Worm (Caenorhabditis elegans) whole organism, young adult: ENCODE measurements around the gene sdhb-1.

Source experiments
- B0035.1 ChIP-seq: sonication (generic microtip); optimal IDR thresholded peaks from 2 replicates; lab custom pipeline; 2016; ENCODE audit warnings: missing genetic modification characterization, mild to moderate bottlenecking, missing compliant biosample characterization, missing genotype, missing genetic modification reagents
- F39B2.1 ChIP-seq: fragments of 200-800 bp; sonication (Bioruptor generic); IDR thresholded peaks from 2 replicates; pipeline ENCODE4 v1.3.6; 2022; ENCODE audit warnings: missing genetic modification reagents, missing genetic modification characterization, missing compliant biosample characterization
- F49E8.2 ChIP-seq: sonication (generic microtip); optimal IDR thresholded peaks from 3 replicates; lab custom pipeline; 2017; ENCODE audit warnings: missing genetic modification characterization, mild to moderate bottlenecking, missing compliant biosample characterization, antibody characterized with exemption, moderate library complexity; ENCODE audit not compliant: insufficient read depth
- F57C9.4 ChIP-seq: sonication (generic microtip); optimal IDR thresholded peaks from 2 replicates; lab custom pipeline; 2017; ENCODE audit warnings: mild to moderate bottlenecking, missing genetic modification characterization, missing compliant biosample characterization
- K12H6.12 ChIP-seq: fragments of 200-800 bp; sonication (Bioruptor generic); optimal IDR thresholded peaks from 2 replicates; lab custom pipeline; 2018; ENCODE audit warnings: mild to moderate bottlenecking, missing genetic modification characterization, missing compliant biosample characterization
- T07F8.4 ChIP-seq: sonication (generic microtip); optimal IDR thresholded peaks from 2 replicates; lab custom pipeline; 2016; ENCODE audit warnings: mild to moderate bottlenecking, missing genetic modification characterization, moderate library complexity, missing compliant biosample characterization
- Y53G8AR.9 ChIP-seq: fragments of 200-800 bp; sonication (Bioruptor generic); conservative IDR thresholded peaks from 2 replicates; pipeline ENCODE4 v1.3.6; 2022; ENCODE audit warnings: missing genetic modification reagents, missing genetic modification characterization, missing compliant biosample characterization
- athp-1 ChIP-seq: sonication (generic microtip); optimal IDR thresholded peaks from 2 replicates; lab custom pipeline; 2017; ENCODE audit warnings: mild to moderate bottlenecking, missing genetic modification characterization, missing compliant biosample characterization
- attf-5 ChIP-seq: fragments of 200-800 bp; sonication (Bioruptor generic); optimal IDR thresholded peaks from 2 replicates; lab custom pipeline; 2018; ENCODE audit warnings: mild to moderate bottlenecking, missing genetic modification characterization, missing compliant biosample characterization
- ccch-3 ChIP-seq: fragments of 200-800 bp; sonication (Bioruptor generic); optimal IDR thresholded peaks from 2 replicates; lab custom pipeline; 2018; ENCODE audit warnings: mild to moderate bottlenecking, missing genetic modification characterization, missing compliant biosample characterization
- cebp-2 ChIP-seq: fragments of 200-800 bp; sonication (Bioruptor generic); IDR thresholded peaks from 2 replicates; pipeline ENCODE4 v1.3.6; 2022; ENCODE audit warnings: missing genetic modification characterization, missing compliant biosample characterization
- dpl-1 ChIP-seq: fragments of 150-350 bp; optimal IDR thresholded peaks from 2 replicates; lab custom pipeline; 2014; ENCODE audit warnings: missing biosample characterization, missing genetic modification reagents, missing genetic modification characterization
- ekl-4 ChIP-seq: fragments of 200-800 bp; sonication (Bioruptor generic); IDR thresholded peaks from 2 replicates; pipeline ENCODE4 v1.3.6; 2022; ENCODE audit warnings: missing genetic modification reagents, missing genetic modification characterization, missing compliant biosample characterization
- gei-17 ChIP-seq: fragments of 200-800 bp; sonication (Bioruptor generic); optimal IDR thresholded peaks from 2 replicates; lab custom pipeline; 2018; ENCODE audit warnings: mild to moderate bottlenecking, missing genetic modification characterization, missing compliant biosample characterization
- hmg-1.2 ChIP-seq: fragments of 200-800 bp; sonication (Bioruptor generic); IDR thresholded peaks from 2 replicates; pipeline ENCODE4 v1.3.6; 2022; ENCODE audit warnings: missing genetic modification reagents, missing genetic modification characterization, missing compliant biosample characterization
- hsf-1 ChIP-seq: fragments of 200-800 bp; sonication (Bioruptor generic); IDR thresholded peaks from 2 replicates; pipeline ENCODE4 v1.3.6; 2022; ENCODE audit warnings: missing genetic modification reagents, missing genetic modification characterization, missing compliant biosample characterization
- lin-40 ChIP-seq: sonication (generic microtip); optimal IDR thresholded peaks from 2 replicates; lab custom pipeline; 2016; ENCODE audit warnings: missing genetic modification characterization, mild to moderate bottlenecking, missing compliant biosample characterization, missing genotype, missing genetic modification reagents
- lsy-27 ChIP-seq: sonication (generic microtip); optimal IDR thresholded peaks from 2 replicates; lab custom pipeline; 2017; ENCODE audit warnings: missing genetic modification characterization, mild to moderate bottlenecking, missing compliant biosample characterization, antibody characterized with exemption, missing genotype, borderline replicate concordance; ENCODE audit not compliant: insufficient read depth
- mcd-1 ChIP-seq: fragments of 200-800 bp; sonication (Bioruptor generic); IDR thresholded peaks from 2 replicates; pipeline ENCODE4 v1.3.6; 2022; ENCODE audit warnings: missing genetic modification reagents, missing genetic modification characterization, missing compliant biosample characterization
- mes-4 ChIP-seq: sonication (generic microtip); optimal IDR thresholded peaks from 2 replicates; lab custom pipeline; 2016; ENCODE audit warnings: missing genotype, missing genetic modification characterization, missing compliant biosample characterization
- mxl-1 ChIP-seq: sonication (generic microtip); optimal IDR thresholded peaks from 2 replicates; lab custom pipeline; 2016; ENCODE audit warnings: missing genetic modification characterization, missing compliant biosample characterization
- nfya-1 ChIP-seq: sonication (generic microtip); optimal IDR thresholded peaks from 2 replicates; lab custom pipeline; 2017; ENCODE audit warnings: antibody characterized with exemption, missing compliant biosample characterization, missing genetic modification characterization, borderline replicate concordance; ENCODE audit not compliant: insufficient read depth
- nfyb-1 ChIP-seq: fragments of 200-800 bp; sonication (Bioruptor generic); IDR thresholded peaks from 2 replicates; pipeline ENCODE4 v1.3.6; 2022; ENCODE audit warnings: missing genetic modification reagents, missing genetic modification characterization, missing compliant biosample characterization
- nhr-179 ChIP-seq: sonication (generic microtip); optimal IDR thresholded peaks from 2 replicates; lab custom pipeline; 2016; ENCODE audit warnings: mild to moderate bottlenecking, missing genetic modification characterization, missing compliant biosample characterization
- nhr-27 ChIP-seq: fragments of 200-800 bp; sonication (Bioruptor generic); optimal IDR thresholded peaks from 2 replicates; lab custom pipeline; 2018; ENCODE audit warnings: mild to moderate bottlenecking, missing genetic modification characterization, moderate library complexity, missing compliant biosample characterization
- nhr-80 ChIP-seq: sonication (generic microtip); optimal IDR thresholded peaks from 2 replicates; lab custom pipeline; 2016; ENCODE audit warnings: missing genetic modification characterization, missing compliant biosample characterization
- pbrm-1 ChIP-seq: fragments of 200-800 bp; sonication (Bioruptor generic); IDR thresholded peaks from 2 replicates; pipeline ENCODE4 v1.3.6; 2022; ENCODE audit warnings: missing genetic modification reagents, missing genetic modification characterization, missing compliant biosample characterization
- pha-4 ChIP-seq: fragments of 150-350 bp; sonication (generic microtip); optimal IDR thresholded peaks from 2 replicates; lab custom pipeline; 2014; ENCODE audit warnings: missing biosample characterization, missing genetic modification reagents, missing genetic modification characterization
- sea-2 ChIP-seq: fragments of 200-800 bp; sonication (Bioruptor generic); IDR thresholded peaks from 2 replicates; pipeline ENCODE4 v1.3.6; 2022; ENCODE audit warnings: missing genetic modification characterization, missing compliant biosample characterization
- snpc-1.1 ChIP-seq: sonication (generic microtip); optimal IDR thresholded peaks from 2 replicates; lab custom pipeline; 2017; ENCODE audit warnings: missing genetic modification characterization, mild to moderate bottlenecking, missing compliant biosample characterization, antibody characterized with exemption, moderate library complexity, missing genotype, missing genetic modification reagents; ENCODE audit not compliant: insufficient read depth
- snpc-4 ChIP-seq, 5 experiments: fragments of 150-350 bp in 1 of 5; sonication (generic microtip) in 4 of 5; optimal IDR thresholded peaks; 2 replicates each; lab custom pipeline; 2014 to 2018; ENCODE audit warnings: missing genetic modification characterization in 5 of 5, missing biosample characterization in 3 of 5, antibody characterized with exemption in 2 of 5, mild to moderate bottlenecking in 2 of 5, missing compliant biosample characterization in 2 of 5, missing genotype in 2 of 5, moderate library complexity in 2 of 5, missing genetic modification reagents in 1 of 5
- tbp1 ChIP-seq: fragments of 200-800 bp; sonication (Bioruptor generic); optimal IDR thresholded peaks from 2 replicates; lab custom pipeline; 2018; ENCODE audit warnings: mild to moderate bottlenecking, missing genetic modification characterization, missing compliant biosample characterization
- unc-62 ChIP-seq: fragments of 150-350 bp; optimal IDR thresholded peaks from 2 replicates; lab custom pipeline; 2014; ENCODE audit warnings: missing biosample characterization, missing genetic modification reagents, missing genetic modification characterization
- xnd-1 ChIP-seq: sonication (generic microtip); optimal IDR thresholded peaks from 2 replicates; lab custom pipeline; 2016; ENCODE audit warnings: missing genotype, missing genetic modification reagents, missing genetic modification characterization, missing compliant biosample characterization
- zfh-2 ChIP-seq: fragments of 200-800 bp; sonication (Bioruptor generic); conservative IDR thresholded peaks from 2 replicates; pipeline ENCODE4 v1.3.6; 2022; ENCODE audit warnings: missing genetic modification reagents, missing genetic modification characterization, missing compliant biosample characterization

sdhb-1 gene

ce11 chrII:9338859-9339258, 13.7 kb downstream of the sdhb-1 start, which contains the start of gene ttll-12:
ttll-12 (plus strand) TSS chrII:9338997.
- TF ChIP-seq lsy-27 (tag; lab: Kevin White, UChicago) (no peak), nhr-80 (tag; lab: Kevin White, UChicago) (no peak), tbp1 (GFP tag; lab: Kevin White, UChicago) (no peak), F39B2.1 (GFP tag; lab: Robert Waterston, UW) (no peak), hmg-1.2 (GFP tag; lab: Robert Waterston, UW) (no peak), mcd-1 (GFP tag; lab: Robert Waterston, UW) (no peak), pha-4 (no peak), cebp-2 (GFP tag; lab: Robert Waterston, UW) (no peak), Y53G8AR.9 (GFP tag; lab: Robert Waterston, UW) (no peak), mes-4 (tag; lab: Kevin White, UChicago) (no peak), ekl-4 (GFP tag; lab: Robert Waterston, UW) (no peak), lin-40 (tag; lab: Kevin White, UChicago) (no peak), athp-1 (tag; lab: Kevin White, UChicago) (no peak), zfh-2 (GFP tag; lab: Robert Waterston, UW) (no peak), nhr-27 (tag; lab: Kevin White, UChicago) (no peak)
- TF ChIP-seq, all 124 proteins: peak for 0

DNA sequence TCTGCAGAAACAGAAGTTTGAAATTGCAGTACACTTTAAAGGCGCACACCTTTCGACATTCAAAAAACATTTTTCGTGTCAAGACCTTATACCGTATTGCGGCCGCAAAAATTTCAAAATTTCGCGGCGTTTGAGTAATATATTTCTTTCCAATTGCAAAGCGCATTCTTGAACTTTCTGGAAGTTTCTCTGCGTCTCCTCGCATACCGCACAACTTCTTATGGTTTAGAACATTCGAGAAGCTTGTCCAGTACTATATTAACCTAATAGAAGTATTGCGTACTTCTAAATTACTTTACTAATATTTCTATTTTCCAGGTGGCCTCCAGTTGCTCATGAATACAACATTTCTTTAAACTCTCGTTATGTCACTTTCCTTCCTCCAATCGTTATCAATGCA, 15.9 kb downstream of the sdhb-1 start:
- TF ChIP-seq hsf-1 (GFP tag; lab: Robert Waterston, UW) = peak; percentile 73
- TF ChIP-seq K12H6.12 (tag; lab: Kevin White, UChicago) = no peak
- TF ChIP-seq dpl-1 (GFP tag; lab: Kevin White, UChicago) = no peak

ce11 chrII:9333714-9334113, 18.8 kb downstream of the sdhb-1 start, which contains the start of gene scp-1:
scp-1 (plus strand) TSS chrII:9334014.
- no peak for TF ChIP-seq nhr-179
- no peak for TF ChIP-seq unc-62
- 0 out of 2 replicates have a peak, but pooled peaks have one; percentile 11 for TF ChIP-seq pbrm-1 (GFP tag; lab: Robert Waterston, UW)
- TF ChIP-seq, all 124 proteins: peak for 1

- peak; percentile 32; the same call in 1 of the 2 replicates for TF ChIP-seq hmg-1.2 (GFP tag; lab: Robert Waterston, UW)
- TF ChIP-seq F57C9.4 (tag; lab: Kevin White, UChicago) = no peak
- TF ChIP-seq tbp1 (GFP tag; lab: Kevin White, UChicago) = peak; percentile 2
- TF ChIP-seq snpc-4 (GFP tag; optimal IDR thresholded peaks at IDR 0.05; lab: Kevin White, UChicago) = peak; percentile 81
- peak; percentile 5 to 80 (median 59) for TF ChIP-seq snpc-4 (tag; optimal IDR thresholded peaks at IDR 0.05; lab: Kevin White, UChicago)
- TF ChIP-seq snpc-1.1 = peak; percentile 88
- TF ChIP-seq, all 124 proteins: peak for 4
These were observed 19.5 kb downstream of the sdhb-1 start for ce11 chrII:9333034-9333433.

DNA sequence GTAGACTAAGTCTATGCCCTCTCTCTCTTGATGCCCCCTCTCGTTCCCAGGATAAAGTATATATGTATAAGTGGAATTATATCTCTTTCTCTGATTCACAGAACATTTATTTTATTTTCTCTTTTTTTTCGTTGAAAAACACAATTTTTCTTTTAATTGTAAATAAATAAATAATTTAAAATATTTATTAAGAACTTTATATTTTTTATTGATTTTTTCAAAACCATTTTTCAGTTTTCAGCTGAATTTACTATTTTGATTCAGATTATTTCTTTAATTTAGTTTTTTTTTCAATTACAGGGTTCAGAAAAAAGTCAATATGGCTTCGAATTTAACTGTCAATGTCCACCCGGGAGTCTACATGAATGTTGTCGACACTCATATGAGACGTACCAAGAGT, 21.2 kb downstream of the sdhb-1 start, which contains the start of gene eif-3.F:
Gene eif-3.F, plus strand, starts transcription at position 301 of the 400 bp plus-strand sequence.
- TF ChIP-seq gei-17 (no peak), nfyb-1 (GFP tag; lab: Robert Waterston, UW) (no peak), attf-5 (GFP tag; lab: Kevin White, UChicago) (no peak), mxl-1 (tag; lab: Kevin White, UChicago) (no peak), sea-2 (GFP tag; lab: Robert Waterston, UW) (no peak), ccch-3 (GFP tag; lab: Kevin White, UChicago) (no peak), B0035.1 (no peak), T07F8.4 (no peak), zfh-2 (GFP tag; lab: Robert Waterston, UW) (no peak), pha-4 (no peak), F49E8.2 (no peak), nfya-1 (tag; lab: Kevin White, UChicago) (no peak), xnd-1 (tag; lab: Kevin White, UChicago) (no peak), athp-1 (tag; lab: Kevin White, UChicago) (no peak)
- TF ChIP-seq, all 124 proteins: peak for 0
